Fruit fly (Drosophila melanogaster) whole organism, embryonic: ENCODE measurements around the gene ich.

Experiments used
- ATbp ChIP-seq: fragments of 200-800 bp; sonication (Bioruptor generic); optimal IDR thresholded peaks from 2 replicates; lab custom pipeline; 2017; ENCODE audit warnings: missing biosample characterization, mild to moderate bottlenecking, missing genetic modification characterization, missing genetic modification reagents
- BtbVII ChIP-seq: fragments of 200-800 bp; sonication (Bioruptor generic); optimal IDR thresholded peaks from 3 replicates; lab custom pipeline; 2017; ENCODE audit warnings: missing biosample characterization, mild to moderate bottlenecking, missing genetic modification characterization
- CG10209 ChIP-seq: fragments of 200-800 bp; sonication (Bioruptor generic); optimal IDR thresholded peaks from 3 replicates; lab custom pipeline; 2017; ENCODE audit warnings: missing biosample characterization, mild to moderate bottlenecking, missing genetic modification characterization, missing genetic modification reagents
- CG10979 ChIP-seq: fragments of 200-800 bp; sonication (Bioruptor generic); optimal IDR thresholded peaks from 2 replicates; lab custom pipeline; 2018; ENCODE audit warnings: missing biosample characterization, mild to moderate bottlenecking, missing genetic modification characterization, moderate library complexity
- CG11456 ChIP-seq: fragments of 200-800 bp; sonication (Bioruptor generic); IDR thresholded peaks from 3 replicates; pipeline ENCODE4 v1.3.6; 2022; ENCODE audit warnings: missing biosample characterization, missing genetic modification characterization
- CG11504 ChIP-seq: fragments of 200-800 bp; sonication (Bioruptor generic); optimal IDR thresholded peaks from 3 replicates; lab custom pipeline; 2019; ENCODE audit warnings: missing biosample characterization, mild to moderate bottlenecking, missing genetic modification characterization, moderate library complexity
- CG11695 ChIP-seq: fragments of 200-800 bp; sonication (Bioruptor generic); IDR thresholded peaks from 3 replicates; pipeline ENCODE4 v1.3.6; 2022; ENCODE audit warnings: missing biosample characterization, missing genetic modification characterization
- CG14860 ChIP-seq: fragments of 200-800 bp; sonication (Bioruptor generic); IDR thresholded peaks from 3 replicates; pipeline ENCODE4 v1.3.6; 2022; ENCODE audit warnings: missing biosample characterization, missing genetic modification characterization; ENCODE audit not compliant: partially characterized antibody
- CG15601 ChIP-seq: fragments of 200-800 bp; sonication (Bioruptor generic); optimal IDR thresholded peaks from 3 replicates; lab custom pipeline; 2019; ENCODE audit warnings: missing biosample characterization, mild to moderate bottlenecking, missing genetic modification characterization, moderate library complexity
- CG1602 ChIP-seq: fragments of 200-800 bp; sonication (Bioruptor generic); optimal IDR thresholded peaks from 3 replicates; lab custom pipeline; 2016; ENCODE audit warnings: missing biosample characterization, missing genetic modification characterization
- CG17361 ChIP-seq: fragments of 200-800 bp; sonication (Bioruptor generic); IDR thresholded peaks from 3 replicates; pipeline ENCODE4 v1.3.6; 2022; ENCODE audit warnings: missing biosample characterization, missing genetic modification characterization
- CG17912 ChIP-seq: fragments of 200-800 bp; sonication (Bioruptor generic); optimal IDR thresholded peaks from 2 replicates; lab custom pipeline; 2018; ENCODE audit warnings: missing biosample characterization, mild to moderate bottlenecking, missing genetic modification characterization
- CG18262 ChIP-seq: fragments of 200-800 bp; optimal IDR thresholded peaks from 3 replicates; lab custom pipeline; 2019; ENCODE audit warnings: missing biosample characterization, mild to moderate bottlenecking, missing genetic modification characterization, moderate library complexity
- CG31388 ChIP-seq: fragments of 200-800 bp; sonication (Bioruptor generic); optimal IDR thresholded peaks from 2 replicates; lab custom pipeline; 2016; ENCODE audit warnings: missing biosample characterization, missing genetic modification characterization
- CG34224 ChIP-seq: fragments of 200-800 bp; sonication (Bioruptor generic); IDR thresholded peaks from 3 replicates; pipeline ENCODE4 v1.3.6; 2022; ENCODE audit warnings: missing biosample characterization, missing genetic modification characterization; ENCODE audit not compliant: partially characterized antibody
- CG4360 ChIP-seq: fragments of 200-800 bp; sonication (Bioruptor generic); IDR thresholded peaks from 2 replicates; pipeline ENCODE4 v1.3.6; 2022; ENCODE audit warnings: missing biosample characterization, missing genetic modification characterization
- CG4820 ChIP-seq: fragments of 200-800 bp; sonication (Bioruptor generic); optimal IDR thresholded peaks from 3 replicates; lab custom pipeline; 2016; ENCODE audit warnings: missing biosample characterization, missing genetic modification characterization
- CG5180 ChIP-seq: fragments of 200-800 bp; sonication (Bioruptor generic); optimal IDR thresholded peaks from 3 replicates; lab custom pipeline; 2017; ENCODE audit warnings: missing biosample characterization, missing genetic modification characterization, mild to moderate bottlenecking, moderate library complexity, missing genetic modification reagents
- CG5953 ChIP-seq: fragments of 200-800 bp; sonication (Bioruptor generic); IDR thresholded peaks from 2 replicates; pipeline ENCODE4 v1.3.6; 2022; ENCODE audit warnings: missing biosample characterization, missing genetic modification characterization
- CG9797 ChIP-seq: fragments of 200-800 bp; sonication (Bioruptor generic); optimal IDR thresholded peaks from 3 replicates; lab custom pipeline; 2018; ENCODE audit warnings: missing biosample characterization, mild to moderate bottlenecking, missing genetic modification characterization
- CkIIα-i1 ChIP-seq: fragments of 200-800 bp; sonication (Bioruptor generic); IDR thresholded peaks from 2 replicates; pipeline ENCODE4 v1.3.6; 2022; ENCODE audit warnings: missing biosample characterization, missing genetic modification characterization
- D19A ChIP-seq: fragments of 200-800 bp; optimal IDR thresholded peaks from 3 replicates; lab custom pipeline; 2019; ENCODE audit warnings: missing biosample characterization, mild to moderate bottlenecking, missing genetic modification characterization, moderate library complexity
- D19B ChIP-seq: fragments of 200-800 bp; sonication (Bioruptor generic); optimal IDR thresholded peaks from 2 replicates; lab custom pipeline; 2017; ENCODE audit warnings: missing biosample characterization, mild to moderate bottlenecking, missing genetic modification characterization
- ERR ChIP-seq: fragments of 200-800 bp; sonication (Bioruptor generic); optimal IDR thresholded peaks from 2 replicates; lab custom pipeline; 2016; ENCODE audit warnings: missing biosample characterization, missing genetic modification characterization
- Ets65A ChIP-seq: fragments of 200-800 bp; sonication (Bioruptor generic); peaks from one replicate; lab custom pipeline; 2016; ENCODE audit warnings: missing biosample characterization, missing genetic modification characterization
- HLH4C ChIP-seq: fragments of 200-800 bp; sonication (Bioruptor generic); IDR thresholded peaks from 3 replicates; pipeline ENCODE4 v1.3.6; 2022; ENCODE audit warnings: missing biosample characterization, missing genetic modification characterization; ENCODE audit not compliant: partially characterized antibody
- Hr3 ChIP-seq: fragments of 200-800 bp; sonication (Bioruptor generic); optimal IDR thresholded peaks from 3 replicates; lab custom pipeline; 2016; ENCODE audit warnings: missing biosample characterization, missing genetic modification characterization
- Lim3 ChIP-seq: fragments of 200-800 bp; sonication (Bioruptor generic); IDR thresholded peaks from 2 replicates; pipeline ENCODE4 v1.3.6; 2022; ENCODE audit warnings: missing biosample characterization, missing genetic modification characterization
- Rfx ChIP-seq: fragments of 200-800 bp; sonication (Bioruptor generic); IDR thresholded peaks from 2 replicates; pipeline ENCODE4 v1.3.6; 2022; ENCODE audit warnings: missing biosample characterization, missing genetic modification characterization
- Scr ChIP-seq: fragments of 200-800 bp; sonication (Bioruptor generic); IDR thresholded peaks from 2 replicates; pipeline ENCODE4 v1.3.6; 2022; ENCODE audit warnings: missing biosample characterization, missing genetic modification characterization; ENCODE audit not compliant: partially characterized antibody
- Sry-β ChIP-seq: fragments of 200-800 bp; sonication (Bioruptor generic); optimal IDR thresholded peaks from 2 replicates; lab custom pipeline; 2018; ENCODE audit warnings: missing biosample characterization, mild to moderate bottlenecking, missing genetic modification characterization, moderate library complexity
- ab ChIP-seq: fragments of 200-800 bp; sonication (Bioruptor generic); optimal IDR thresholded peaks from 2 replicates; lab custom pipeline; 2016; ENCODE audit warnings: missing biosample characterization, missing genetic modification characterization
- ase ChIP-seq: fragments of 200-800 bp; sonication (Bioruptor generic); IDR thresholded peaks from 3 replicates; pipeline ENCODE4 v1.3.6; 2022; ENCODE audit warnings: missing biosample characterization, missing genetic modification characterization
- chinmo ChIP-seq: fragments of 200-800 bp; sonication (Bioruptor generic); IDR thresholded peaks from 4 replicates; pipeline ENCODE4 v1.3.6; 2022; ENCODE audit warnings: missing biosample characterization, missing genetic modification characterization; ENCODE audit not compliant: partially characterized antibody
- crp ChIP-seq, 2 experiments: fragments of 200-800 bp; sonication (Bioruptor generic); optimal IDR thresholded peaks; 2 replicates in 1 of 2; 3 replicates in 1 of 2; lab custom pipeline; 2017; ENCODE audit warnings: missing biosample characterization in 2 of 2, missing genetic modification characterization in 2 of 2, mild to moderate bottlenecking in 1 of 2, moderate library complexity in 1 of 2
- esg ChIP-seq: fragments of 200-800 bp; sonication (Bioruptor generic); conservative IDR thresholded peaks from 2 replicates; pipeline ENCODE4 v1.3.6; 2022; ENCODE audit warnings: missing biosample characterization, missing genetic modification characterization
- hb ChIP-seq: fragments of 200-800 bp; sonication (Bioruptor generic); IDR thresholded peaks from 3 replicates; pipeline ENCODE4 v1.3.6; 2022; ENCODE audit warnings: missing biosample characterization, missing genetic modification characterization; ENCODE audit not compliant: partially characterized antibody
- insv ChIP-seq, 2 experiments: fragments of 200-800 bp; sonication (Bioruptor generic); optimal IDR thresholded peaks; 3 replicates each; lab custom pipeline; 2016 to 2018; ENCODE audit warnings: missing biosample characterization in 2 of 2, missing genetic modification characterization in 2 of 2
- kah ChIP-seq: fragments of 200-800 bp; sonication (Bioruptor generic); optimal IDR thresholded peaks from 2 replicates; lab custom pipeline; 2018; ENCODE audit warnings: missing biosample characterization, mild to moderate bottlenecking, missing genetic modification characterization
- klu ChIP-seq: fragments of 200-800 bp; sonication (Bioruptor generic); IDR thresholded peaks from 2 replicates; pipeline ENCODE4 v1.3.6; 2022; ENCODE audit warnings: missing biosample characterization, missing genetic modification characterization
- kni ChIP-seq: fragments of 200-800 bp; sonication (Bioruptor generic); optimal IDR thresholded peaks from 3 replicates; lab custom pipeline; 2017; ENCODE audit warnings: mild to moderate bottlenecking, missing biosample characterization, missing genetic modification reagents, missing genetic modification characterization
- pan ChIP-seq, 4 experiments: fragments of >200 bp in 3 of 4; fragments of 200-800 bp in 1 of 4; sonication (Bioruptor generic) in 1 of 4; optimal IDR thresholded peaks in 3 of 4; IDR thresholded peaks in 1 of 4; 2 replicates each; pipeline versions ENCODE4 v1.3.6 to Lab custom; 2017 to 2022; ENCODE audit warnings: missing biosample characterization in 2 of 4, missing genetic modification characterization in 2 of 4, mixed read lengths in 1 of 4
- pfk ChIP-seq: fragments of 200-800 bp; sonication (Bioruptor generic); optimal IDR thresholded peaks from 2 replicates; lab custom pipeline; 2018; ENCODE audit warnings: missing biosample characterization, mild to moderate bottlenecking, missing genetic modification characterization, moderate library complexity
- pho ChIP-seq: fragments of 200-800 bp; sonication (Bioruptor generic); optimal IDR thresholded peaks from 2 replicates; lab custom pipeline; 2016; ENCODE audit warnings: missing biosample characterization, missing genetic modification characterization
- prd ChIP-seq, 3 experiments: fragments of >200 bp in 2 of 3; fragments of 200-800 bp in 1 of 3; sonication (Bioruptor generic) in 1 of 3; optimal IDR thresholded peaks in 2 of 3; IDR thresholded peaks in 1 of 3; 2 replicates in 2 of 3; 3 replicates in 1 of 3; pipeline versions ENCODE4 v1.3.6 to Lab custom; 2017 to 2022; ENCODE audit warnings: missing biosample characterization in 1 of 3, missing genetic modification characterization in 1 of 3
- sens ChIP-seq: fragments of 200-800 bp; sonication (Bioruptor generic); peaks from one replicate; lab custom pipeline; 2016; ENCODE audit warnings: missing biosample characterization, missing genetic modification characterization
- stwl ChIP-seq: fragments of 200-800 bp; sonication (Bioruptor generic); optimal IDR thresholded peaks from 3 replicates; lab custom pipeline; 2018; ENCODE audit warnings: missing biosample characterization, mild to moderate bottlenecking, missing genetic modification characterization, moderate library complexity
- tap ChIP-seq: fragments of 200-800 bp; optimal IDR thresholded peaks from 3 replicates; lab custom pipeline; 2019; ENCODE audit warnings: missing biosample characterization, mild to moderate bottlenecking, missing genetic modification characterization, moderate library complexity
- twi ChIP-seq: fragments of 200-800 bp; optimal IDR thresholded peaks from 2 replicates; lab custom pipeline; 2019; ENCODE audit warnings: missing biosample characterization, mild to moderate bottlenecking, missing genetic modification characterization, moderate library complexity

ich gene

DNA sequence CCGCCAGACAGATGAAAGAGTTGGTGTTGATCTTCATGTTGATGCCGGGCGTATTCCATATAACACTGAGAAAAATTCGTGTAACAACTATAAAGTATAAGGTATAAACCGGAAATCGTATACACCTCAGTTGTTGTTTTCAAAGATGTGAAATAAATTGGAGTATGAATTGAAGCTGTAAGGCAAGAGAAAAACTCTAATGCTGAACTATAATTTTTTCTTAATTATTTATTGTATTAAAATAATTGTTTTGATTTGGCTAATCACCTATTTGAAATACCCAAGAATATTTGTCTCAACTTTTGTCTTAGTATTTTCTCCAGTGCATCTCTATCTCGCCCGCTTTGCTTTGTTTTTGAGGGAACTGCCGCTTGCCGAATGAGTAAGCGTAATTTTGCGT is 2.5 kb downstream of the ich start (continued):
- TF ChIP-seq Rfx: no peak
- no peak for TF ChIP-seq CG11456 (GFP tag; lab: Robert Waterston, UW)
- peak; percentile 56 for TF ChIP-seq Hr3 (GFP tag; lab: Kevin White, UChicago)
- TF ChIP-seq CG4820 (GFP tag; lab: Kevin White, UChicago): peak; percentile 48
- 0 out of 3 replicates have a peak, but pooled peaks have one; percentile 60 for TF ChIP-seq CG11695 (GFP tag; lab: Robert Waterston, UW)
- no peak for TF ChIP-seq CkIIα-i1 (GFP tag; lab: Robert Waterston, UW)
- peak; percentile 38; the same call in 1 of the 2 replicates for TF ChIP-seq klu (GFP tag; lab: Robert Waterston, UW)
- TF ChIP-seq pfk (GFP tag; lab: Kevin White, UChicago): no peak
- TF ChIP-seq tap (tag; lab: Kevin White, UChicago): peak; percentile 70
- no peak for TF ChIP-seq insv (GFP tag; optimal IDR thresholded peaks at IDR 0.05; lab: Kevin White, UChicago)
- TF ChIP-seq esg: peak; percentile 65
- peak; percentile 77 for TF ChIP-seq CG17361 (GFP tag; lab: Robert Waterston, UW)
- no peak for TF ChIP-seq CG4360 (GFP tag; lab: Robert Waterston, UW)
- no peak for TF ChIP-seq Sry-β (GFP tag; lab: Kevin White, UChicago)
- TF ChIP-seq CG5953 (GFP tag; lab: Robert Waterston, UW): no peak
- TF ChIP-seq chinmo (GFP tag; lab: Robert Waterston, UW): no peak
- TF ChIP-seq prd (optimal IDR thresholded peaks at IDR 0.05; lab: Kevin White, UChicago): no peak
- peak; percentile 73; the same call in 2 of the 3 replicates for TF ChIP-seq prd (GFP tag; IDR thresholded peaks at IDR 0.05; lab: Robert Waterston, UW)
- TF ChIP-seq CG34224 (GFP tag; lab: Robert Waterston, UW): no peak
- peak; percentile 73 for TF ChIP-seq CG18262 (tag; lab: Kevin White, UChicago)
- no peak for TF ChIP-seq Scr
- peak; percentile 42 for TF ChIP-seq kah (GFP tag; lab: Kevin White, UChicago)
- TF ChIP-seq Lim3 (GFP tag; lab: Robert Waterston, UW): no peak
- no peak for TF ChIP-seq kni
- no peak for TF ChIP-seq CG9797 (GFP tag; lab: Kevin White, UChicago)
- no peak for TF ChIP-seq ab
- peak; percentile 36 for TF ChIP-seq CG15601 (tag; lab: Kevin White, UChicago)
- TF ChIP-seq CG31388 (GFP tag; lab: Kevin White, UChicago): no peak
- TF ChIP-seq Ets65A: no peak
- peak; percentile 47 for TF ChIP-seq CG10209 (GFP tag; lab: Kevin White, UChicago)
- peak; percentile 61 for TF ChIP-seq ATbp (GFP tag; lab: Kevin White, UChicago)
- TF ChIP-seq pho: no peak
- TF ChIP-seq sens (GFP tag; lab: Kevin White, UChicago): peak; percentile 44
- peak; percentile 24 for TF ChIP-seq CG1602 (GFP tag; lab: Kevin White, UChicago)
- no peak for TF ChIP-seq pan (optimal IDR thresholded peaks at IDR 0.05; lab: Kevin White, UChicago)
- TF ChIP-seq pan (GFP tag; optimal IDR thresholded peaks at IDR 0.05 in 1 of 2, IDR thresholded peaks at IDR 0.05 in 1 of 2): peak in 1 of 2 experiments; percentile 44
- peak; percentile 57 for TF ChIP-seq CG5180 (GFP tag; lab: Kevin White, UChicago)
- TF ChIP-seq BtbVII (GFP tag; lab: Kevin White, UChicago): peak; percentile 28
- TF ChIP-seq D19A (tag; lab: Kevin White, UChicago): peak; percentile 56
- TF ChIP-seq ERR (GFP tag; lab: Kevin White, UChicago): no peak
- 0 out of 3 replicates have a peak, but pooled peaks have one; percentile 39 for TF ChIP-seq ase (GFP tag; lab: Robert Waterston, UW)
- TF ChIP-seq CG14860 (GFP tag; lab: Robert Waterston, UW): no peak
- TF ChIP-seq CG10979: peak; percentile 63
- TF ChIP-seq stwl: no peak
- TF ChIP-seq hb (GFP tag; lab: Robert Waterston, UW): no peak
- TF ChIP-seq CG17912: no peak
- peak; percentile 86 for TF ChIP-seq CG11504 (tag; lab: Kevin White, UChicago)
- TF ChIP-seq HLH4C (GFP tag; lab: Robert Waterston, UW): no peak
- TF ChIP-seq D19B (GFP tag; lab: Kevin White, UChicago): no peak
- TF ChIP-seq twi (tag; lab: Kevin White, UChicago): peak; percentile 5
- TF ChIP-seq crp (GFP tag; optimal IDR thresholded peaks at IDR 0.05; lab: Kevin White, UChicago): no peak
